Fruit fly (Drosophila melanogaster) whole organism, embryonic: Measurements from ENCODE around the gene CG2681.

Experiments
- ATbp ChIP-seq: fragments of 200-800 bp; sonication (Bioruptor generic); optimal IDR thresholded peaks from 2 replicates; lab custom pipeline; 2017; ENCODE audit warnings: missing biosample characterization, mild to moderate bottlenecking, missing genetic modification characterization, missing genetic modification reagents
- Atf3 ChIP-seq: fragments of 200-800 bp; sonication (Bioruptor generic); optimal IDR thresholded peaks from 3 replicates; lab custom pipeline; 2016; ENCODE audit warnings: missing biosample characterization, missing genetic modification characterization
- CG10209 ChIP-seq: fragments of 200-800 bp; sonication (Bioruptor generic); optimal IDR thresholded peaks from 3 replicates; lab custom pipeline; 2017; ENCODE audit warnings: missing biosample characterization, mild to moderate bottlenecking, missing genetic modification characterization, missing genetic modification reagents
- CG11504 ChIP-seq: fragments of 200-800 bp; sonication (Bioruptor generic); optimal IDR thresholded peaks from 3 replicates; lab custom pipeline; 2019; ENCODE audit warnings: missing biosample characterization, mild to moderate bottlenecking, missing genetic modification characterization, moderate library complexity
- CG12236 ChIP-seq: fragments of 200-800 bp; sonication (Bioruptor generic); optimal IDR thresholded peaks from 2 replicates; lab custom pipeline; 2016; ENCODE audit warnings: missing biosample characterization, missing genetic modification characterization
- CG12391 ChIP-seq: fragments of 200-800 bp; sonication (Bioruptor generic); optimal IDR thresholded peaks from 3 replicates; lab custom pipeline; 2018; ENCODE audit warnings: missing biosample characterization, mild to moderate bottlenecking, missing genetic modification characterization, moderate library complexity
- CG14441 ChIP-seq: fragments of 200-800 bp; sonication (Bioruptor generic); IDR thresholded peaks from 2 replicates; pipeline ENCODE4 v1.3.6; 2022; ENCODE audit warnings: missing biosample characterization, missing genetic modification characterization
- CG15269 ChIP-seq: fragments of 200-800 bp; sonication (Bioruptor generic); optimal IDR thresholded peaks from 2 replicates; lab custom pipeline; 2018; ENCODE audit warnings: missing biosample characterization, mild to moderate bottlenecking, missing genetic modification characterization, moderate library complexity
- CG17612 ChIP-seq: fragments of 200-800 bp; sonication (Bioruptor generic); IDR thresholded peaks from 2 replicates; pipeline ENCODE4 v1.3.6; 2022; ENCODE audit warnings: missing biosample characterization, missing genetic modification characterization
- CG18476 ChIP-seq: fragments of 200-800 bp; sonication (Bioruptor generic); optimal IDR thresholded peaks from 2 replicates; lab custom pipeline; 2016; ENCODE audit warnings: missing biosample characterization, mild to moderate bottlenecking, missing genetic modification characterization
- CG18599 ChIP-seq: fragments of 200-800 bp; sonication (Bioruptor generic); optimal IDR thresholded peaks from 3 replicates; lab custom pipeline; 2017; ENCODE audit warnings: missing biosample characterization, missing genetic modification characterization, mild to moderate bottlenecking, moderate library complexity, missing genetic modification reagents
- CG2120 ChIP-seq: fragments of 200-800 bp; sonication (Bioruptor generic); optimal IDR thresholded peaks from 3 replicates; lab custom pipeline; 2016; ENCODE audit warnings: missing biosample characterization, missing genetic modification characterization
- CG2678 ChIP-seq: fragments of 200-800 bp; sonication (Bioruptor generic); optimal IDR thresholded peaks from 3 replicates; lab custom pipeline; 2019; ENCODE audit warnings: missing biosample characterization, mild to moderate bottlenecking, missing genetic modification characterization, moderate library complexity
- CG30403 ChIP-seq: fragments of 200-800 bp; sonication (Bioruptor generic); optimal IDR thresholded peaks from 3 replicates; lab custom pipeline; 2016; ENCODE audit warnings: missing biosample characterization, missing genetic modification characterization
- CG32532 ChIP-seq: fragments of 200-800 bp; sonication (Bioruptor generic); IDR thresholded peaks from 2 replicates; pipeline ENCODE4 v1.3.6; 2022; ENCODE audit warnings: missing biosample characterization, missing genetic modification characterization
- CG34422 ChIP-seq: fragments of 200-800 bp; sonication (Bioruptor generic); IDR thresholded peaks from 3 replicates; pipeline ENCODE4 v1.3.6; 2022; ENCODE audit warnings: missing biosample characterization, missing genetic modification characterization
- CG43689 ChIP-seq: fragments of 200-800 bp; sonication (Bioruptor generic); IDR thresholded peaks from 2 replicates; pipeline ENCODE4 v1.3.6; 2022; ENCODE audit warnings: missing biosample characterization, missing genetic modification characterization
- CG7839 ChIP-seq: fragments of 200-800 bp; sonication (Bioruptor generic); optimal IDR thresholded peaks from 3 replicates; lab custom pipeline; 2018; ENCODE audit warnings: missing biosample characterization, mild to moderate bottlenecking, missing genetic modification characterization, moderate library complexity
- CHES-1-like ChIP-seq: fragments of 200-800 bp; sonication (Bioruptor generic); optimal IDR thresholded peaks from 2 replicates; lab custom pipeline; 2016; ENCODE audit warnings: missing biosample characterization, missing genetic modification characterization
- Doc3 ChIP-seq: fragments of 200-800 bp; sonication (Bioruptor generic); IDR thresholded peaks from 3 replicates; pipeline ENCODE4 v1.3.6; 2022; ENCODE audit warnings: missing biosample characterization, missing genetic modification characterization; ENCODE audit not compliant: partially characterized antibody
- Ets65A ChIP-seq: fragments of 200-800 bp; sonication (Bioruptor generic); peaks from one replicate; lab custom pipeline; 2016; ENCODE audit warnings: missing biosample characterization, missing genetic modification characterization
- HLH3B ChIP-seq: fragments of 200-800 bp; sonication (Bioruptor generic); IDR thresholded peaks from 2 replicates; pipeline ENCODE4 v1.3.6; 2022; ENCODE audit warnings: missing biosample characterization, missing genetic modification characterization
- Med ChIP-seq: fragments of 200-800 bp; sonication (Bioruptor generic); peaks from one replicate; lab custom pipeline; 2016; ENCODE audit warnings: missing biosample characterization, missing genetic modification characterization, mild to moderate bottlenecking, inconsistent platforms, moderate library complexity
- Optix ChIP-seq: fragments of 200-800 bp; sonication (Bioruptor generic); IDR thresholded peaks from 3 replicates; pipeline ENCODE4 v1.3.6; 2022; ENCODE audit warnings: missing biosample characterization, missing genetic modification characterization
- Ptx1 ChIP-seq: fragments of 200-800 bp; sonication (Bioruptor generic); IDR thresholded peaks from 2 replicates; pipeline ENCODE4 v1.3.6; 2022; ENCODE audit warnings: missing biosample characterization, missing genetic modification characterization
- Rfx ChIP-seq: fragments of 200-800 bp; sonication (Bioruptor generic); IDR thresholded peaks from 2 replicates; pipeline ENCODE4 v1.3.6; 2022; ENCODE audit warnings: missing biosample characterization, missing genetic modification characterization
- Ssrp ChIP-seq: fragments of 200-800 bp; sonication (Bioruptor generic); optimal IDR thresholded peaks from 2 replicates; lab custom pipeline; 2018; ENCODE audit warnings: missing biosample characterization, mild to moderate bottlenecking, missing genetic modification characterization, moderate library complexity
- al ChIP-seq: fragments of 200-800 bp; sonication (Bioruptor generic); IDR thresholded peaks from 2 replicates; pipeline ENCODE4 v1.3.6; 2022; ENCODE audit warnings: missing biosample characterization, missing genetic modification characterization
- aop ChIP-seq: fragments of 200-800 bp; sonication (Bioruptor generic); IDR thresholded peaks from 2 replicates; pipeline ENCODE4 v1.3.6; 2022; ENCODE audit warnings: missing biosample characterization, missing genetic modification characterization
- dmrt99B ChIP-seq: fragments of 200-800 bp; sonication (Bioruptor generic); optimal IDR thresholded peaks from 2 replicates; lab custom pipeline; 2018; ENCODE audit warnings: missing biosample characterization, mild to moderate bottlenecking, missing genetic modification characterization, moderate library complexity
- dysf ChIP-seq: fragments of 200-800 bp; sonication (Bioruptor generic); IDR thresholded peaks from 3 replicates; pipeline ENCODE4 v1.3.6; 2022; ENCODE audit warnings: missing biosample characterization, missing genetic modification characterization
- eve ChIP-seq, 2 experiments: fragments of >200 bp; optimal IDR thresholded peaks; 2 replicates each; lab custom pipeline; 2017; ENCODE audit warnings: missing biosample characterization in 2 of 2, missing genetic modification characterization in 2 of 2
- fd3F ChIP-seq: fragments of 200-800 bp; sonication (Bioruptor generic); optimal IDR thresholded peaks from 2 replicates; lab custom pipeline; 2018; ENCODE audit warnings: missing biosample characterization, mild to moderate bottlenecking, missing genetic modification characterization, moderate library complexity
- gem ChIP-seq: fragments of 200-800 bp; sonication (Bioruptor generic); optimal IDR thresholded peaks from 2 replicates; lab custom pipeline; 2019; ENCODE audit warnings: missing biosample characterization, mild to moderate bottlenecking, missing genetic modification characterization, moderate library complexity
- grau ChIP-seq: fragments of 200-800 bp; optimal IDR thresholded peaks from 3 replicates; lab custom pipeline; 2019; ENCODE audit warnings: missing biosample characterization, mild to moderate bottlenecking, missing genetic modification characterization, moderate library complexity
- grn ChIP-seq: fragments of 200-800 bp; sonication (Bioruptor generic); optimal IDR thresholded peaks from 3 replicates; lab custom pipeline; 2017; ENCODE audit warnings: missing biosample characterization, missing genetic modification characterization
- lab ChIP-seq: fragments of 200-800 bp; sonication (Bioruptor generic); optimal IDR thresholded peaks from 3 replicates; lab custom pipeline; 2017; ENCODE audit warnings: missing biosample characterization, missing genetic modification characterization, mild to moderate bottlenecking, moderate library complexity, missing genetic modification reagents
- lilli ChIP-seq: fragments of 200-800 bp; sonication (Bioruptor generic); optimal IDR thresholded peaks from 3 replicates; lab custom pipeline; 2016; ENCODE audit warnings: missing biosample characterization, missing genetic modification characterization
- lmd ChIP-seq: fragments of 200-800 bp; sonication (Bioruptor generic); IDR thresholded peaks from 2 replicates; pipeline ENCODE4 v1.3.6; 2022; ENCODE audit warnings: missing biosample characterization, missing genetic modification characterization
- p53 ChIP-seq: fragments of 200-800 bp; sonication (Bioruptor generic); optimal IDR thresholded peaks from 2 replicates; lab custom pipeline; 2016; ENCODE audit warnings: missing biosample characterization, missing genetic modification characterization
- pan ChIP-seq, 4 experiments: fragments of >200 bp in 3 of 4; fragments of 200-800 bp in 1 of 4; sonication (Bioruptor generic) in 1 of 4; optimal IDR thresholded peaks in 3 of 4; IDR thresholded peaks in 1 of 4; 2 replicates each; pipeline versions ENCODE4 v1.3.6 to Lab custom; 2017 to 2022; ENCODE audit warnings: missing biosample characterization in 2 of 4, missing genetic modification characterization in 2 of 4, mixed read lengths in 1 of 4
- prd ChIP-seq, 3 experiments: fragments of >200 bp in 2 of 3; fragments of 200-800 bp in 1 of 3; sonication (Bioruptor generic) in 1 of 3; optimal IDR thresholded peaks in 2 of 3; IDR thresholded peaks in 1 of 3; 2 replicates in 2 of 3; 3 replicates in 1 of 3; pipeline versions ENCODE4 v1.3.6 to Lab custom; 2017 to 2022; ENCODE audit warnings: missing biosample characterization in 1 of 3, missing genetic modification characterization in 1 of 3
- row ChIP-seq: fragments of 200-800 bp; sonication (Bioruptor generic); IDR thresholded peaks from 3 replicates; pipeline ENCODE4 v1.3.6; 2022; ENCODE audit warnings: missing biosample characterization, missing genetic modification characterization
- sisA ChIP-seq: fragments of 200-800 bp; sonication (Bioruptor generic); IDR thresholded peaks from 2 replicates; pipeline ENCODE4 v1.3.6; 2022; ENCODE audit warnings: missing biosample characterization, missing genetic modification characterization
- slbo ChIP-seq: fragments of 200-800 bp; sonication (Bioruptor generic); IDR thresholded peaks from 2 replicates; pipeline ENCODE4 v1.3.6; 2022; ENCODE audit warnings: missing biosample characterization, missing genetic modification characterization
- slp2 ChIP-seq: fragments of 200-800 bp; sonication (Bioruptor generic); optimal IDR thresholded peaks from 2 replicates; lab custom pipeline; 2016; ENCODE audit warnings: missing biosample characterization, missing genetic modification characterization
- trh ChIP-seq: fragments of 200-800 bp; sonication (Bioruptor generic); optimal IDR thresholded peaks from 2 replicates; lab custom pipeline; 2016; ENCODE audit warnings: missing biosample characterization, missing genetic modification characterization
- unc-4 ChIP-seq: fragments of 200-800 bp; sonication (Bioruptor generic); IDR thresholded peaks from 2 replicates; pipeline ENCODE4 v1.3.6; 2022; ENCODE audit warnings: missing biosample characterization, missing genetic modification characterization; ENCODE audit not compliant: partially characterized antibody
- usp ChIP-seq: fragments of >200 bp; optimal IDR thresholded peaks from 2 replicates; lab custom pipeline; 2017; ENCODE audit warnings: missing biosample characterization, missing genetic modification characterization
- zfh1 ChIP-seq: fragments of 200-800 bp; sonication (Bioruptor generic); IDR thresholded peaks from 3 replicates; pipeline ENCODE4 v1.3.6; 2022; ENCODE audit warnings: missing biosample characterization, missing genetic modification characterization

CG2681 gene

dm6 chrX:2749693-2750092 is 41.2 kb downstream of the CG2681 start:
- TF ChIP-seq dmrt99B (tag; lab: Kevin White, UChicago) (peak; percentile 23), dysf (GFP tag; lab: Robert Waterston, UW) (peak; percentile 42; the same call in 1 of the 3 replicates), CG32532 (peak; percentile 21; the same call in 1 of the 2 replicates), slp2 (GFP tag; lab: Kevin White, UChicago) (no peak), ATbp (GFP tag; lab: Kevin White, UChicago) (no peak), lilli (GFP tag; lab: Kevin White, UChicago) (peak; percentile 5), HLH3B (GFP tag; lab: Robert Waterston, UW) (peak; percentile 28; the same call in 1 of the 2 replicates), CG7839 (tag; lab: Kevin White, UChicago) (peak; percentile 19), lab (GFP tag; lab: Kevin White, UChicago) (peak; percentile 18), Ptx1 (GFP tag; lab: Robert Waterston, UW) (peak; percentile 37; the same call in 1 of the 2 replicates), CG11504 (tag; lab: Kevin White, UChicago) (peak; percentile 38), Rfx (GFP tag; lab: Robert Waterston, UW) (peak; percentile 44; the same call in 1 of the 2 replicates), CG43689 (GFP tag; lab: Robert Waterston, UW) (no peak), CHES-1-like (no peak), lmd (GFP tag; lab: Robert Waterston, UW) (peak; percentile 27; the same call in 1 of the 2 replicates), CG18599 (GFP tag; lab: Kevin White, UChicago) (peak; percentile 52), Atf3 (GFP tag; lab: Kevin White, UChicago) (no peak), CG14441 (GFP tag; lab: Robert Waterston, UW) (0 out of 2 replicates have a peak, but pooled peaks have one; percentile 20), CG18476 (GFP tag; lab: Kevin White, UChicago) (peak; percentile 6), CG2120 (peak; percentile 48), gem (tag; lab: Kevin White, UChicago) (peak; percentile 21), CG15269 (tag; lab: Kevin White, UChicago) (no peak), CG2678 (tag; lab: Kevin White, UChicago) (peak; percentile 35), usp (no peak), CG34422 (GFP tag; lab: Robert Waterston, UW) (0 out of 3 replicates have a peak, but pooled peaks have one; percentile 11), Med (peak; percentile 63), pan (optimal IDR thresholded peaks at IDR 0.05; lab: Kevin White, UChicago) (no peak), pan (GFP tag; optimal IDR thresholded peaks at IDR 0.05 in 1 of 2, IDR thresholded peaks at IDR 0.05 in 1 of 2) (peak in 1 of 2 experiments; percentile 37), unc-4 (no peak), prd (optimal IDR thresholded peaks at IDR 0.05; lab: Kevin White, UChicago) (no peak), prd (GFP tag; IDR thresholded peaks at IDR 0.05; lab: Robert Waterston, UW) (0 out of 3 replicates have a peak, but pooled peaks have one; percentile 20), grau (peak; percentile 19), sisA (GFP tag; lab: Robert Waterston, UW) (peak; percentile 28), trh (GFP tag; lab: Kevin White, UChicago) (no peak), row (GFP tag; lab: Robert Waterston, UW) (peak; percentile 49), slbo (GFP tag; lab: Robert Waterston, UW) (peak; percentile 52; the same call in 1 of the 2 replicates)

DNA sequence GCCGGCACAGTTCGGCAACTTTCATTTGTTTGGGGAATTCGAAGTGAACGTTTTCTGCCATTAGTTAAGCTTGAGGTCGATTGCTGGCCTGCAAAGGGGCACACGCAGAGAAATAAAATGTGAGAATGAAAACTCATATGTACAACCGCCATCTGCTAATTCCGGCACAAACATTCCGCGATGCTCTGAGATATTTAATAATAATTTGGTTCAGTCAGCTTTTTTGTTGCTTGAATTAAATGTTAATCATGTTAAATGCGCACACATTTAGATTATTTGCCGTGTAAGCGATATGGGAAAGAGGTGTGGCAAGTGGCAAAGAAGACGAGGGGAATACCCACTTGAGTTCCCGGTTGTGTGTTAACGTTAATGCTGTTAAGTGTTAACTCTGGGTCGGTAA is 48.9 kb downstream of the CG2681 start:
- TF ChIP-seq aop (GFP tag; lab: Robert Waterston, UW), result no peak
- 0 out of 3 replicates have a peak, but pooled peaks have one; percentile 42 for TF ChIP-seq zfh1 (GFP tag; lab: Robert Waterston, UW)
- peak; percentile 17 for TF ChIP-seq grau
- peak; percentile 6 for TF ChIP-seq Ssrp
- no peak for TF ChIP-seq al (GFP tag; lab: Robert Waterston, UW)
- no peak for TF ChIP-seq eve (GFP tag; optimal IDR thresholded peaks at IDR 0.05; lab: Kevin White, UChicago)
- TF ChIP-seq Doc3 (GFP tag; lab: Robert Waterston, UW), result no peak
- TF ChIP-seq CG30403 (GFP tag; lab: Kevin White, UChicago), result peak; percentile 1
- TF ChIP-seq grn (GFP tag; lab: Kevin White, UChicago), result no peak
- TF ChIP-seq CG10209 (GFP tag; lab: Kevin White, UChicago), result no peak
- no peak for TF ChIP-seq fd3F (GFP tag; lab: Kevin White, UChicago)
- TF ChIP-seq CG17612, result no peak
- peak; percentile 77 for TF ChIP-seq Ets65A (GFP tag; lab: Kevin White, UChicago)
- TF ChIP-seq Optix (GFP tag; lab: Robert Waterston, UW), result 0 out of 3 replicates have a peak, but pooled peaks have one; percentile 12
- no peak for TF ChIP-seq CG12236
- TF ChIP-seq p53 (GFP tag; lab: Kevin White, UChicago), result no peak
- TF ChIP-seq CG12391 (tag; lab: Kevin White, UChicago), result peak; percentile 0
